Worm (Caenorhabditis elegans): Measurements from ENCODE around the gene str-129.

str-129 gene

ce11 chrV:8046706-8047105 lies 45.6 kb downstream of the str-129 start, which contains the start of gene ZC513.3:
TSS of gene ZC513.3 (plus strand) at chrV:8047006.
- TF ChIP-seq flh-1 (GFP tag; optimal IDR thresholded peaks at IDR 0.05) (no peak), unc-120 (tag; optimal IDR thresholded peaks at IDR 0.05; ENCODE audit: poor library complexity, severe bottlenecking) (no peak), ceh-83 (GFP tag; optimal IDR thresholded peaks at IDR 0.05) (no peak), tbx-8 (GFP tag; optimal IDR thresholded peaks at IDR 0.05) (no peak), ceh-39 (tag; optimal IDR thresholded peaks at IDR 0.05) (no peak), M03D4.4 (tag; optimal IDR thresholded peaks at IDR 0.05) (no peak), bed-3 (GFP tag; optimal IDR thresholded peaks at IDR 0.05) (no peak), drap-1 (GFP tag; optimal IDR thresholded peaks at IDR 0.05) (no peak), hlh-1 (tag; optimal IDR thresholded peaks at IDR 0.05) (no peak), lsy-2 (tag; optimal IDR thresholded peaks at IDR 0.05) (no peak), unc-62 (GFP tag; optimal IDR thresholded peaks at IDR 0.05) (no peak), nhr-2 (tag; optimal IDR thresholded peaks at IDR 0.05) (no peak), zip-8 (tag; optimal IDR thresholded peaks at IDR 0.05) (no peak), nhr-237 (tag; optimal IDR thresholded peaks at IDR 0.05) (no peak)

- TF ChIP-seq ham-2 (GFP tag; optimal IDR thresholded peaks at IDR 0.05) (peak; percentile 51), unc-120 (tag; optimal IDR thresholded peaks at IDR 0.05; ENCODE audit: poor library complexity, severe bottlenecking) (no peak), nhr-2 (tag; optimal IDR thresholded peaks at IDR 0.05) (peak; percentile 49), elt-1 (tag; optimal IDR thresholded peaks at IDR 0.05; ENCODE audit: borderline replicate concordance, insufficient read depth) (peak; percentile 54), unc-62 (GFP tag; optimal IDR thresholded peaks at IDR 0.05) (peak; percentile 49), pha-4 (tag; optimal IDR thresholded peaks at IDR 0.05) (no peak)
These were observed 47.3 kb downstream of the str-129 start for ce11 chrV:8044957-8045356.

ce11 chrV:8043664-8044063 lies 48.6 kb downstream of the str-129 start:
- TF ChIP-seq elt-1 (tag; optimal IDR thresholded peaks at IDR 0.05; ENCODE audit: borderline replicate concordance, insufficient read depth), result peak; percentile 38
- no peak for TF ChIP-seq sptf-1 (tag; optimal IDR thresholded peaks at IDR 0.05)

DNA sequence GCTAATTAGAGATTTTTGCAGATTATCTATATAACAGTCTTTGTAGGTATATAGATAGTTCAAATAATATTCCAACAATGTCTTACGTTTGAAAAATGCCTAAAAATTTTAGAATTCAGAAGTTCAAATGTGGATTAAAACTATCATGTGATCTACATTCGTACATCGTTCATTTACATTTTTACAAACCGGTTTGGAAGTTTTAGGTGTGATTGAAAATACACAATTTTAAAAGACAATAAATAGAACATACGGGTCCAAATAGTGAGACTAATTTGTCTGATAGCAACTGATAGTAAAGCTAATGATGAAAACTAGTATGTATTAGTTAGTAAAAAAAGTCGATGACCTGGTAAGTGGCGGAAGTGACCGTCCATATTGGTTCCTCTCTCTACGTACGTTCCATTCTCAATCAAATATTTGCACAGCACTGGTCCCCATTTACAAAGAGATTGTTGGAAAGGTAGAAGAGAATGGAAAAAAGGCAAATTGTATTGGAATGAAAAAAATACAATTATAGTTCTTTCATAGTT lies 50.9 kb downstream of the str-129 start:
- no peak for TF ChIP-seq ceh-43 (GFP tag; optimal IDR thresholded peaks at IDR 0.05)

Data from whole organism, mixed stage, embryonic.